Worm (Caenorhabditis elegans) whole organism, L4 larva: ENCODE measurements around the gene F53C3.7.

Source experiments
- aly-2 ChIP-seq: sonication (generic microtip); optimal IDR thresholded peaks from 2 replicates; lab custom pipeline; 2018; ENCODE audit warnings: missing biosample characterization, missing genetic modification characterization
- lin-1 ChIP-seq: fragments of 200-800 bp; sonication (Bioruptor generic); IDR thresholded peaks from 2 replicates; pipeline ENCODE4 v1.3.6; 2022; ENCODE audit warnings: missing genetic modification reagents, missing genetic modification characterization, missing compliant biosample characterization
- lin-38 ChIP-seq: fragments of 200-800 bp; sonication (Bioruptor generic); IDR thresholded peaks from 2 replicates; pipeline ENCODE4 v1.3.6; 2022; ENCODE audit warnings: missing genetic modification reagents, missing genetic modification characterization, missing compliant biosample characterization
- lsy-2 ChIP-seq, 2 experiments: fragments of 150-350 bp in 1 of 2; sonication (generic microtip) in 1 of 2; optimal IDR thresholded peaks; 2 replicates each; lab custom pipeline; 2014 to 2017; ENCODE audit warnings: missing biosample characterization in 2 of 2, missing genetic modification characterization in 2 of 2
- nhr-237 ChIP-seq: sonication (generic microtip); optimal IDR thresholded peaks from 2 replicates; lab custom pipeline; 2017; ENCODE audit warnings: missing biosample characterization, missing genetic modification characterization
- pha-4 ChIP-seq, 2 experiments: fragments of 150-350 bp in 1 of 2; fragments of 200-800 bp in 1 of 2; sonication (Bioruptor generic) in 1 of 2; IDR thresholded peaks in 1 of 2; optimal IDR thresholded peaks in 1 of 2; 2 replicates each; pipeline versions ENCODE4 v1.3.6 to Lab custom; 2014 to 2022; ENCODE audit warnings: missing genetic modification characterization in 2 of 2, missing genetic modification reagents in 2 of 2, missing biosample characterization in 1 of 2, missing compliant biosample characterization in 1 of 2
- ztf-11 ChIP-seq: fragments of 150-350 bp; optimal IDR thresholded peaks from 2 replicates; lab custom pipeline; 2014; ENCODE audit warnings: missing biosample characterization, missing genetic modification characterization

F53C3.7 gene

ce11 chrII:3935990-3936389 lies 41.1 kb downstream of the F53C3.7 start:
- no peak for TF ChIP-seq aly-2
- TF ChIP-seq nhr-237, result no peak
- TF ChIP-seq ztf-11 (tag; lab: Kevin White, UChicago), result no peak
- no peak for TF ChIP-seq pha-4 (GFP tag; IDR thresholded peaks at IDR 0.05; lab: Robert Waterston, UW)
- TF ChIP-seq pha-4 (tag; optimal IDR thresholded peaks at IDR 0.05; lab: Kevin White, UChicago), result no peak
- TF ChIP-seq lin-1 (GFP tag; lab: Robert Waterston, UW), result no peak
- TF ChIP-seq lsy-2 (tag; optimal IDR thresholded peaks at IDR 0.05; lab: Kevin White, UChicago), result no peak
- peak; percentile 37; the same call in 1 of the 2 replicates for TF ChIP-seq lin-38
